Worm (Caenorhabditis elegans) whole organism, L1 larva: ENCODE results near the gene taf-8.

ENCODE experiments used
- C34B4.2 ChIP-seq: sonication (generic microtip); optimal IDR thresholded peaks from 2 replicates; lab custom pipeline; 2017; ENCODE audit warnings: mild to moderate bottlenecking, missing genetic modification characterization, missing compliant biosample characterization
- Y116A8C.19 ChIP-seq: sonication (generic microtip); optimal IDR thresholded peaks from 2 replicates; lab custom pipeline; 2016; ENCODE audit warnings: missing compliant biosample characterization, missing genetic modification characterization, borderline replicate concordance
- alr-1 ChIP-seq: fragments of 200-800 bp; sonication (Bioruptor generic); optimal IDR thresholded peaks from 2 replicates; lab custom pipeline; 2018; ENCODE audit warnings: borderline replicate concordance, mild to moderate bottlenecking, missing genetic modification characterization, missing compliant biosample characterization
- aly-2 ChIP-seq: fragments of 150-350 bp; optimal IDR thresholded peaks from 2 replicates; lab custom pipeline; 2014; ENCODE audit warnings: missing biosample characterization, missing genetic modification characterization
- blmp-1 ChIP-seq: fragments of 150-350 bp; optimal IDR thresholded peaks from 2 replicates; lab custom pipeline; 2014; ENCODE audit warnings: missing biosample characterization, missing genetic modification characterization
- ceh-63 ChIP-seq: fragments of 200-800 bp; sonication (Bioruptor generic); optimal IDR thresholded peaks from 2 replicates; lab custom pipeline; 2018; ENCODE audit warnings: mild to moderate bottlenecking, missing genetic modification characterization, missing compliant biosample characterization
- ceh-82 ChIP-seq, 3 experiments: fragments of 150-350 bp in 1 of 3; sonication (generic microtip) in 2 of 3; optimal IDR thresholded peaks; 2 replicates each; lab custom pipeline; 2014 to 2017; ENCODE audit warnings: missing biosample characterization in 3 of 3, missing genetic modification characterization in 3 of 3
- ceh-90 ChIP-seq: sonication (generic microtip); optimal IDR thresholded peaks from 2 replicates; lab custom pipeline; 2016; ENCODE audit warnings: missing genetic modification characterization, missing compliant biosample characterization
- ces-1 ChIP-seq: fragments of 150-350 bp; optimal IDR thresholded peaks from 2 replicates; lab custom pipeline; 2014; ENCODE audit warnings: missing biosample characterization, missing genetic modification reagents, missing genetic modification characterization
- dsc-1 ChIP-seq: sonication (generic microtip); optimal IDR thresholded peaks from 2 replicates; lab custom pipeline; 2016; ENCODE audit warnings: mild to moderate bottlenecking, missing genetic modification characterization, missing compliant biosample characterization
- efl-3 ChIP-seq: fragments of 200-800 bp; sonication (Bioruptor generic); optimal IDR thresholded peaks from 2 replicates; lab custom pipeline; 2018; ENCODE audit warnings: mild to moderate bottlenecking, missing genetic modification characterization, missing compliant biosample characterization
- egl-13 ChIP-seq: sonication (generic microtip); optimal IDR thresholded peaks from 2 replicates; lab custom pipeline; 2016; ENCODE audit warnings: missing genotype, missing genetic modification reagents, missing genetic modification characterization, missing compliant biosample characterization
- egl-27 ChIP-seq, 2 experiments: fragments of 150-350 bp in 1 of 2; sonication (generic microtip); optimal IDR thresholded peaks; 3 replicates each; lab custom pipeline; 2017 to 2018; ENCODE audit warnings: missing biosample characterization in 2 of 2, missing genetic modification characterization in 2 of 2, missing genetic modification reagents in 2 of 2
- elt-2 ChIP-seq: sonication (generic microtip); optimal IDR thresholded peaks from 2 replicates; lab custom pipeline; 2016; ENCODE audit warnings: missing genetic modification characterization, mild to moderate bottlenecking, inconsistent platforms, missing compliant biosample characterization, missing genetic modification reagents
- ets-5 ChIP-seq: fragments of 200-800 bp; sonication (Bioruptor generic); IDR thresholded peaks from 2 replicates; pipeline ENCODE4 v1.3.6; 2022; ENCODE audit warnings: missing genetic modification characterization, missing compliant biosample characterization
- fkh-10 ChIP-seq: sonication (generic microtip); optimal IDR thresholded peaks from 2 replicates; lab custom pipeline; 2017; ENCODE audit warnings: missing biosample characterization, missing genetic modification reagents, missing genetic modification characterization
- fkh-4 ChIP-seq: sonication (generic microtip); optimal IDR thresholded peaks from 2 replicates; lab custom pipeline; 2016; ENCODE audit warnings: missing compliant biosample characterization, missing genetic modification characterization, borderline replicate concordance
- fos-1 ChIP-seq: fragments of 150-350 bp; optimal IDR thresholded peaks from 2 replicates; lab custom pipeline; 2014; ENCODE audit warnings: missing biosample characterization, missing genetic modification characterization
- hlh-17 ChIP-seq: fragments of 200-800 bp; sonication (Bioruptor generic); optimal IDR thresholded peaks from 2 replicates; lab custom pipeline; 2018; ENCODE audit warnings: missing genetic modification characterization, mild to moderate bottlenecking, missing compliant biosample characterization, moderate library complexity, borderline replicate concordance
- hpl-2 ChIP-seq: fragments of 150-350 bp; optimal IDR thresholded peaks from 2 replicates; lab custom pipeline; 2014; ENCODE audit warnings: missing biosample characterization, missing genetic modification reagents, missing genetic modification characterization
- irx-1 ChIP-seq: sonication (generic microtip); optimal IDR thresholded peaks from 2 replicates; lab custom pipeline; 2016; ENCODE audit warnings: missing genetic modification characterization, missing compliant biosample characterization
- jun-1 ChIP-seq: fragments of 150-350 bp; optimal IDR thresholded peaks from 2 replicates; lab custom pipeline; 2014; ENCODE audit warnings: missing biosample characterization, missing genetic modification reagents, missing genetic modification characterization
- lin-35 ChIP-seq, 2 experiments: fragments of 150-350 bp; optimal IDR thresholded peaks; 2 replicates each; lab custom pipeline; 2014; ENCODE audit warnings: missing biosample characterization in 2 of 2, missing genetic modification characterization in 2 of 2, missing genetic modification reagents in 2 of 2
- lin-39 ChIP-seq: fragments of 150-350 bp; optimal IDR thresholded peaks from 2 replicates; lab custom pipeline; 2014; ENCODE audit warnings: missing biosample characterization, missing genetic modification reagents, missing genetic modification characterization
- lsy-2 ChIP-seq, 2 experiments: fragments of 150-350 bp; optimal IDR thresholded peaks; 2 replicates each; lab custom pipeline; 2014; ENCODE audit warnings: missing biosample characterization in 2 of 2, missing genetic modification characterization in 2 of 2
- mab-9 ChIP-seq: fragments of 200-800 bp; sonication (Bioruptor generic); IDR thresholded peaks from 2 replicates; pipeline ENCODE4 v1.3.6; 2022; ENCODE audit warnings: missing genetic modification reagents, missing genetic modification characterization, missing compliant biosample characterization
- mep-1 ChIP-seq: fragments of 150-350 bp; optimal IDR thresholded peaks from 2 replicates; lab custom pipeline; 2014; ENCODE audit warnings: missing biosample characterization, missing genetic modification characterization
- nhr-12 ChIP-seq: sonication (generic microtip); optimal IDR thresholded peaks from 2 replicates; lab custom pipeline; 2017; ENCODE audit warnings: missing biosample characterization, missing genetic modification characterization
- nhr-19 ChIP-seq: fragments of 200-800 bp; sonication (Bioruptor generic); conservative IDR thresholded peaks from 2 replicates; pipeline ENCODE4 v1.3.6; 2022; ENCODE audit warnings: missing genetic modification characterization, missing compliant biosample characterization
- nhr-28 ChIP-seq: fragments of 150-350 bp; optimal IDR thresholded peaks from 2 replicates; lab custom pipeline; 2014; ENCODE audit warnings: missing biosample characterization, missing genetic modification characterization
- pqm-1 ChIP-seq: sonication (generic microtip); optimal IDR thresholded peaks from 3 replicates; lab custom pipeline; 2017; ENCODE audit warnings: missing biosample characterization, missing genetic modification characterization
- rnt-1 ChIP-seq: sonication (generic microtip); optimal IDR thresholded peaks from 2 replicates; lab custom pipeline; 2016; ENCODE audit warnings: mild to moderate bottlenecking, missing genetic modification characterization, moderate library complexity, missing compliant biosample characterization
- sox-4 ChIP-seq: sonication (generic microtip); optimal IDR thresholded peaks from 2 replicates; lab custom pipeline; 2016; ENCODE audit warnings: missing genetic modification characterization, missing compliant biosample characterization
- sup-37 ChIP-seq: fragments of 200-800 bp; sonication (Bioruptor generic); optimal IDR thresholded peaks from 2 replicates; lab custom pipeline; 2018; ENCODE audit warnings: mild to moderate bottlenecking, missing genetic modification characterization, missing compliant biosample characterization
- tbx-2 ChIP-seq: sonication (generic microtip); optimal IDR thresholded peaks from 2 replicates; lab custom pipeline; 2016; ENCODE audit warnings: missing genetic modification characterization, missing compliant biosample characterization
- unc-130 ChIP-seq: fragments of 150-350 bp; optimal IDR thresholded peaks from 2 replicates; lab custom pipeline; 2017; ENCODE audit warnings: missing biosample characterization, missing genetic modification characterization, inconsistent platforms
- unc-30 ChIP-seq: sonication (generic microtip); optimal IDR thresholded peaks from 2 replicates; lab custom pipeline; 2017; ENCODE audit warnings: missing biosample characterization, missing genetic modification characterization
- unc-86 ChIP-seq: sonication (generic microtip); optimal IDR thresholded peaks from 2 replicates; lab custom pipeline; 2016; ENCODE audit warnings: missing genetic modification characterization, missing compliant biosample characterization
- vab-15 ChIP-seq: sonication (generic microtip); optimal IDR thresholded peaks from 2 replicates; lab custom pipeline; 2017; ENCODE audit warnings: missing genotype, mild to moderate bottlenecking, missing genetic modification characterization, missing compliant biosample characterization
- xbp-1 ChIP-seq: sonication (generic microtip); optimal IDR thresholded peaks from 2 replicates; lab custom pipeline; 2016; ENCODE audit warnings: missing genetic modification characterization, missing compliant biosample characterization
- zag-1 ChIP-seq: fragments of 150-350 bp; optimal IDR thresholded peaks from 2 replicates; lab custom pipeline; 2014; ENCODE audit warnings: missing biosample characterization, missing genetic modification characterization

taf-8 gene

DNA sequence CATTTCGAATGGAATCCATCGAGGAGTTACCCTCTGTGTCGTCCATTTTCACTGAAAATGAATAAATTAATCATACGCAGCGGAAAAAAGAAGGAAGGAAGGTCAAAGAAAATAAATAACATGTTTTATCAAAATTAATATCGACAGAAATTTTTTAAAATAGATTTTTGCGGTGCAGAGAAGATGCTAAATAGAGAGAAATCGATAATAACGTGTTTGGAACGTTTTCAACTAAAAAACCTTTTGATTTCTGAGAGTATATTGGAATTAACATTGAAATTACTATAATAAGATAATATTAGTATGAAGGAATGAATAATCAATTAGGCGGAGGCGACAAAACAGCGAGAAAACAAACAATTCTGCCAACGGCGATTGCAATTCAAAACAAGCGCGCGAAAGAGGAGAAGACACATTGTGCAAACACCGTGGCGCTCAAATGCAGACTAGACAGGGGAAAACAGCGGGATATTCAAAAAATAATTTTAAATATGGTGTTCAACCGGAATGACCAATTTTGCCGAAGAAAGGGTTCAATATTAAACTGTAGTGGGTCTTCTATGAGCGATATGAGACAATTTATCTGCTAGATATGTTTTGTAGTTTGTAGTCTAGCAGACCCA, 47.4 kb downstream of the taf-8 start, which contains the start of gene wee-1.3 (continued):
- peak; percentile 37 for TF ChIP-seq fos-1 (tag; lab: Kevin White, UChicago)
- peak; percentile 82 for TF ChIP-seq tbx-2 (tag; lab: Kevin White, UChicago)
- no peak for TF ChIP-seq fkh-4 (tag; lab: Kevin White, UChicago)
- no peak for TF ChIP-seq zag-1 (tag; lab: Kevin White, UChicago)
- TF ChIP-seq blmp-1 (tag; lab: Kevin White, UChicago), result peak; percentile 77
- no peak for TF ChIP-seq ces-1 (GFP tag; lab: Kevin White, UChicago)
- peak; percentile 92 to 95 for TF ChIP-seq lsy-2 (tag; optimal IDR thresholded peaks at IDR 0.05; lab: Kevin White, UChicago)
- TF ChIP-seq nhr-28 (tag; lab: Kevin White, UChicago), result no peak
- TF ChIP-seq ceh-90, result no peak
- peak; percentile 78 for TF ChIP-seq jun-1 (tag; lab: Kevin White, UChicago)
- TF ChIP-seq unc-130 (tag; lab: Kevin White, UChicago), result peak; percentile 83
- TF ChIP-seq unc-86 (tag; lab: Kevin White, UChicago), result peak; percentile 72
- TF ChIP-seq ceh-63 (GFP tag; lab: Kevin White, UChicago), result no peak
- TF ChIP-seq sox-4 (tag; lab: Kevin White, UChicago), result peak; percentile 21
- TF ChIP-seq elt-2, result peak; percentile 7
- peak; percentile 99 to 100 for TF ChIP-seq lin-35 (GFP tag; optimal IDR thresholded peaks at IDR 0.05; lab: Kevin White, UChicago)
- TF ChIP-seq egl-27 (tag; optimal IDR thresholded peaks at IDR 0.05; lab: Kevin White, UChicago), result no peak
- TF ChIP-seq nhr-12 (tag; lab: Kevin White, UChicago), result no peak
- no peak for TF ChIP-seq efl-3 (GFP tag; lab: Kevin White, UChicago)
- TF ChIP-seq irx-1 (tag; lab: Kevin White, UChicago), result peak; percentile 61
- TF ChIP-seq mab-9 (GFP tag; lab: Robert Waterston, UW), result peak; percentile 60; the same call in 1 of the 2 replicates
- TF ChIP-seq Y116A8C.19, result no peak
- peak; percentile 90 for TF ChIP-seq mep-1 (tag; lab: Kevin White, UChicago)
- no peak for TF ChIP-seq unc-30 (tag; lab: Kevin White, UChicago)
- TF ChIP-seq vab-15, result peak; percentile 67
- no peak for TF ChIP-seq pqm-1 (tag; lab: Kevin White, UChicago)
- peak; percentile 90 for TF ChIP-seq rnt-1 (tag; lab: Kevin White, UChicago)
- peak; percentile 77 for TF ChIP-seq aly-2
- peak; percentile 66 to 89 (median 69) for TF ChIP-seq ceh-82 (tag; optimal IDR thresholded peaks at IDR 0.05; lab: Kevin White, UChicago)
- TF ChIP-seq alr-1 (tag; lab: Kevin White, UChicago), result no peak
- no peak for TF ChIP-seq ets-5
- no peak for TF ChIP-seq sup-37 (GFP tag; lab: Kevin White, UChicago)
- no peak for TF ChIP-seq hpl-2 (GFP tag; lab: Kevin White, UChicago)
- TF ChIP-seq, all 84 proteins: peak for 55

DNA sequence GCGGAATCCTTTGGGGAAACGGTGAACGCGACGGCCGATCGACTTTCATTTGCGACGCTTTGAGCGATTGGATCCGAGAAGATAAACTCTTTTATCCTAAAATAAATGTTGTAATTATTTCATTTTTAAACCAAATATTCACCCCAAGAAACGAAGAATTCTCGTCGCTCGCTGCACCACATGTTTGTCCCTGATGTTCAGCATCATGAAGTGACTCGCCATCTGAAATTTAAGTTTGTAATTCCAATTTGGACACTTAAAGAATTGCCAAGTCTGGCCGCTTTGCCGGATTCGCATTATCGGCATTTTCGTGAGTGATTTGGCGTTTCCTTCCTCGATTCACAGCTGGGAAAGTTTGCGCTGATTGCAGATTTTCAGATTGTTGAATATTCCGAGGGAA, 48.8 kb downstream of the taf-8 start, which contains the start of gene Y53C12A.6:
Gene Y53C12A.6, minus strand, starts transcription at position 101 of the 400 bp plus-strand sequence.
- TF ChIP-seq fos-1 (tag; lab: Kevin White, UChicago) (no peak), fkh-10 (GFP tag; lab: Kevin White, UChicago) (no peak), xbp-1 (no peak), hlh-17 (GFP tag; lab: Kevin White, UChicago) (no peak), egl-13 (tag; lab: Kevin White, UChicago) (no peak), nhr-19 (GFP tag; lab: Robert Waterston, UW) (no peak), lin-39 (tag; lab: Kevin White, UChicago) (no peak), alr-1 (tag; lab: Kevin White, UChicago) (no peak), ceh-63 (GFP tag; lab: Kevin White, UChicago) (no peak), sox-4 (tag; lab: Kevin White, UChicago) (no peak), blmp-1 (tag; lab: Kevin White, UChicago) (no peak), dsc-1 (tag; lab: Kevin White, UChicago) (no peak), C34B4.2 (tag; lab: Kevin White, UChicago) (no peak)
